Worm (Caenorhabditis elegans) whole organism, L2 larva: Measurements from ENCODE around the gene ula-1.

Source experiments
- lin-39 ChIP-seq: fragments of 150-350 bp; optimal IDR thresholded peaks from 2 replicates; lab custom pipeline; 2014; ENCODE audit warnings: missing biosample characterization, missing genetic modification reagents, missing genetic modification characterization
- lsy-2 ChIP-seq, 2 experiments: fragments of 150-350 bp in 1 of 2; sonication (generic microtip) in 1 of 2; optimal IDR thresholded peaks; 2 replicates each; lab custom pipeline; 2014 to 2017; ENCODE audit warnings: missing biosample characterization in 2 of 2, missing genetic modification characterization in 2 of 2
- nhr-23 ChIP-seq: fragments of 150-350 bp; optimal IDR thresholded peaks from 2 replicates; lab custom pipeline; 2014; ENCODE audit warnings: missing biosample characterization, missing genetic modification reagents, missing genetic modification characterization
- unc-55 ChIP-seq: fragments of 150-350 bp; sonication (generic microtip); optimal IDR thresholded peaks from 3 replicates; lab custom pipeline; 2014; ENCODE audit warnings: missing biosample characterization, missing genetic modification reagents, missing genetic modification characterization

DNA sequence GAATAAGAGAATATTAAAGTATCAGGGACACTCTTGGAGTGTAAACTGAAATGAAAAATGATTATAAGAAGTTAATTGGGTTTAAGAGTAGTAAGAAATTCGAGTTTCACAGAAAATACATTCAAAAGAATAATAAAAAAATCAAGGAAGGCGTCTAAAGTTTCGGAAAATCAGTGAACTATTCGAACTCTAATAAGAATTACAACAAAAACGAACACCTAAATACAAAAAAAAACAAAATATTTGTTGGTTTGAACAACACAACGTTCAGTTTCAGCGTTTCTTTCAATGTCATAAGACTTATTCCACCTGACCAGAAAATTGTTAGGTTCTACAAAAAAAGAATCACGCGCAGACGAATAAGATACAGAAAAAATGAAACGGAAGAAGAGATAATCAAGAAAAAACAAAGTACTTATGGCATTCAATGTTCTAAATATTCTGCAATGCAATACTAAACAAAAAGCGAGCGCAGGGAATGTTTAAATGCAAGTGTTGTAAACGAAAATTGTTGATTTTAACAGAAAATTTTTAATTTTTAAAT is 21.0 kb downstream of the ula-1 start, which contains the start of gene nhl-2:
- no peak for TF ChIP-seq unc-55
- TF ChIP-seq nhr-23 (tag; lab: Kevin White, UChicago) = no peak
- TF ChIP-seq lin-39 (tag; lab: Kevin White, UChicago) = no peak
- no peak for TF ChIP-seq lsy-2 (tag; optimal IDR thresholded peaks at IDR 0.05; lab: Kevin White, UChicago)
